Fruit fly (Drosophila melanogaster) whole organism, embryonic: Measurements from ENCODE around the gene ninaB.

Experiments
- Blimp-1 ChIP-seq: fragments of 200-800 bp; sonication (Bioruptor generic); optimal IDR thresholded peaks from 3 replicates; lab custom pipeline; 2018; ENCODE audit warnings: missing biosample characterization, missing genetic modification characterization, mild to moderate bottlenecking, moderate library complexity, missing genetic modification reagents
- CG1024 ChIP-seq: fragments of 200-800 bp; sonication (Bioruptor generic); IDR thresholded peaks from 2 replicates; pipeline ENCODE4 v1.3.6; 2022; ENCODE audit warnings: missing biosample characterization, missing genetic modification characterization
- CG10565 ChIP-seq: fragments of 200-800 bp; sonication (Bioruptor generic); optimal IDR thresholded peaks from 3 replicates; lab custom pipeline; 2016; ENCODE audit warnings: missing biosample characterization, mild to moderate bottlenecking, missing genetic modification characterization
- CG10959 ChIP-seq: fragments of 200-800 bp; sonication (Bioruptor generic); IDR thresholded peaks from 2 replicates; pipeline ENCODE4 v1.3.6; 2022; ENCODE audit warnings: missing biosample characterization, missing genetic modification characterization
- CG11247 ChIP-seq: fragments of 200-800 bp; sonication (Bioruptor generic); IDR thresholded peaks from 2 replicates; pipeline ENCODE4 v1.3.6; 2022; ENCODE audit warnings: missing biosample characterization, missing genetic modification characterization
- CG12104 ChIP-seq: fragments of 200-800 bp; sonication (Bioruptor generic); optimal IDR thresholded peaks from 3 replicates; lab custom pipeline; 2016; ENCODE audit warnings: missing biosample characterization, missing genetic modification characterization
- CG12299 ChIP-seq: fragments of 200-800 bp; sonication (Bioruptor generic); optimal IDR thresholded peaks from 2 replicates; lab custom pipeline; 2018; ENCODE audit warnings: missing biosample characterization, mild to moderate bottlenecking, missing genetic modification characterization
- CG12769 ChIP-seq: fragments of 200-800 bp; sonication (Bioruptor generic); optimal IDR thresholded peaks from 2 replicates; lab custom pipeline; 2019; ENCODE audit warnings: missing biosample characterization, mild to moderate bottlenecking, missing genetic modification characterization, moderate library complexity
- CG17359 ChIP-seq: fragments of 200-800 bp; sonication (Bioruptor generic); optimal IDR thresholded peaks from 3 replicates; lab custom pipeline; 2018; ENCODE audit warnings: missing biosample characterization, mild to moderate bottlenecking, missing genetic modification characterization, moderate library complexity
- CG17802 ChIP-seq: fragments of 200-800 bp; sonication (Bioruptor generic); optimal IDR thresholded peaks from 2 replicates; lab custom pipeline; 2018; ENCODE audit warnings: missing biosample characterization, mild to moderate bottlenecking, missing genetic modification characterization, moderate library complexity
- CG18262 ChIP-seq: fragments of 200-800 bp; optimal IDR thresholded peaks from 3 replicates; lab custom pipeline; 2019; ENCODE audit warnings: missing biosample characterization, mild to moderate bottlenecking, missing genetic modification characterization, moderate library complexity
- CG2199 ChIP-seq: fragments of 200-800 bp; sonication (Bioruptor generic); IDR thresholded peaks from 3 replicates; pipeline ENCODE4 v1.3.6; 2022; ENCODE audit warnings: missing biosample characterization, missing genetic modification characterization
- CG2678 ChIP-seq: fragments of 200-800 bp; sonication (Bioruptor generic); optimal IDR thresholded peaks from 3 replicates; lab custom pipeline; 2019; ENCODE audit warnings: missing biosample characterization, mild to moderate bottlenecking, missing genetic modification characterization, moderate library complexity
- CG3407 ChIP-seq: fragments of 200-800 bp; sonication (Bioruptor generic); optimal IDR thresholded peaks from 2 replicates; lab custom pipeline; 2018; ENCODE audit warnings: missing biosample characterization, mild to moderate bottlenecking, missing genetic modification characterization
- CG5180 ChIP-seq: fragments of 200-800 bp; sonication (Bioruptor generic); optimal IDR thresholded peaks from 3 replicates; lab custom pipeline; 2017; ENCODE audit warnings: missing biosample characterization, missing genetic modification characterization, mild to moderate bottlenecking, moderate library complexity, missing genetic modification reagents
- CG7372 ChIP-seq: fragments of 200-800 bp; sonication (Bioruptor generic); IDR thresholded peaks from 2 replicates; pipeline ENCODE4 v1.3.6; 2022; ENCODE audit warnings: missing biosample characterization, missing genetic modification characterization
- CG7928 ChIP-seq: fragments of 200-800 bp; sonication (Bioruptor generic); optimal IDR thresholded peaks from 2 replicates; lab custom pipeline; 2017; ENCODE audit warnings: missing biosample characterization, mild to moderate bottlenecking, missing genetic modification characterization
- CG9437 ChIP-seq: fragments of 200-800 bp; sonication (Bioruptor generic); optimal IDR thresholded peaks from 2 replicates; lab custom pipeline; 2018; ENCODE audit warnings: missing biosample characterization, mild to moderate bottlenecking, missing genetic modification characterization
- Chrac-16 ChIP-seq: fragments of 200-800 bp; sonication (Bioruptor generic); optimal IDR thresholded peaks from 3 replicates; lab custom pipeline; 2016; ENCODE audit warnings: missing biosample characterization, missing genetic modification characterization
- CkIIα-i1 ChIP-seq: fragments of 200-800 bp; sonication (Bioruptor generic); IDR thresholded peaks from 2 replicates; pipeline ENCODE4 v1.3.6; 2022; ENCODE audit warnings: missing biosample characterization, missing genetic modification characterization
- CrebB ChIP-seq: fragments of 200-800 bp; sonication (Bioruptor generic); optimal IDR thresholded peaks from 3 replicates; lab custom pipeline; 2018; ENCODE audit warnings: missing biosample characterization, mild to moderate bottlenecking, missing genetic modification characterization
- Fer2 ChIP-seq: fragments of 200-800 bp; sonication (Bioruptor generic); optimal IDR thresholded peaks from 2 replicates; lab custom pipeline; 2018; ENCODE audit warnings: missing biosample characterization, mild to moderate bottlenecking, missing genetic modification characterization, moderate library complexity
- HLHmδ ChIP-seq: fragments of 200-800 bp; sonication (Bioruptor generic); optimal IDR thresholded peaks from 2 replicates; lab custom pipeline; 2018; ENCODE audit warnings: missing biosample characterization, mild to moderate bottlenecking, missing genetic modification characterization, moderate library complexity
- Hey ChIP-seq: fragments of 200-800 bp; sonication (Bioruptor generic); optimal IDR thresholded peaks from 3 replicates; lab custom pipeline; 2018; ENCODE audit warnings: missing biosample characterization, mild to moderate bottlenecking, missing genetic modification characterization
- Hr39 ChIP-seq: fragments of >200 bp; optimal IDR thresholded peaks from 2 replicates; lab custom pipeline; 2017
- Lhr ChIP-seq: fragments of 200-800 bp; sonication (Bioruptor generic); optimal IDR thresholded peaks from 3 replicates; lab custom pipeline; 2017; ENCODE audit warnings: mild to moderate bottlenecking, missing biosample characterization, missing genetic modification reagents, missing genetic modification characterization
- Lpt ChIP-seq: fragments of >200 bp; optimal IDR thresholded peaks from 2 replicates; lab custom pipeline; 2018; ENCODE audit warnings: missing biosample characterization, missing genetic modification characterization
- NFAT ChIP-seq: fragments of 200-800 bp; sonication (Bioruptor generic); IDR thresholded peaks from 2 replicates; pipeline ENCODE4 v1.3.6; 2022; ENCODE audit warnings: missing biosample characterization, missing genetic modification characterization
- Nf-YA ChIP-seq: fragments of 200-800 bp; sonication (Bioruptor generic); IDR thresholded peaks from 2 replicates; pipeline ENCODE4 v1.3.6; 2022; ENCODE audit warnings: missing biosample characterization, missing genetic modification characterization
- Scr ChIP-seq: fragments of 200-800 bp; sonication (Bioruptor generic); IDR thresholded peaks from 2 replicates; pipeline ENCODE4 v1.3.6; 2022; ENCODE audit warnings: missing biosample characterization, missing genetic modification characterization; ENCODE audit not compliant: partially characterized antibody
- TFAM ChIP-seq: fragments of 200-800 bp; sonication (Bioruptor generic); optimal IDR thresholded peaks from 2 replicates; lab custom pipeline; 2017; ENCODE audit warnings: missing biosample characterization, missing genetic modification characterization, inconsistent platforms
- Xrp1 ChIP-seq: fragments of 200-800 bp; sonication (Bioruptor generic); IDR thresholded peaks from 2 replicates; pipeline ENCODE4 v1.3.6; 2022; ENCODE audit warnings: missing biosample characterization, missing genetic modification characterization
- al ChIP-seq: fragments of 200-800 bp; sonication (Bioruptor generic); IDR thresholded peaks from 2 replicates; pipeline ENCODE4 v1.3.6; 2022; ENCODE audit warnings: missing biosample characterization, missing genetic modification characterization
- bigmax ChIP-seq: fragments of 200-800 bp; sonication (Bioruptor generic); optimal IDR thresholded peaks from 2 replicates; lab custom pipeline; 2018; ENCODE audit warnings: missing biosample characterization, mild to moderate bottlenecking, missing genetic modification characterization
- btn ChIP-seq: fragments of 200-800 bp; sonication (Bioruptor generic); optimal IDR thresholded peaks from 2 replicates; lab custom pipeline; 2016; ENCODE audit warnings: missing biosample characterization, missing genetic modification characterization
- cg ChIP-seq: fragments of 200-800 bp; sonication (Bioruptor generic); optimal IDR thresholded peaks from 3 replicates; lab custom pipeline; 2019; ENCODE audit warnings: missing biosample characterization, mild to moderate bottlenecking, missing genetic modification characterization, moderate library complexity
- da ChIP-seq: fragments of 200-800 bp; sonication (Bioruptor generic); optimal IDR thresholded peaks from 2 replicates; lab custom pipeline; 2016; ENCODE audit warnings: missing biosample characterization, missing genetic modification characterization
- dpn ChIP-seq, 2 experiments: fragments of 200-800 bp; sonication (Bioruptor generic); optimal IDR thresholded peaks; 3 replicates each; lab custom pipeline; 2016; ENCODE audit warnings: missing biosample characterization in 2 of 2, missing genetic modification characterization in 2 of 2
- esg ChIP-seq: fragments of 200-800 bp; sonication (Bioruptor generic); conservative IDR thresholded peaks from 2 replicates; pipeline ENCODE4 v1.3.6; 2022; ENCODE audit warnings: missing biosample characterization, missing genetic modification characterization
- gcm2 ChIP-seq: fragments of 200-800 bp; sonication (Bioruptor generic); optimal IDR thresholded peaks from 2 replicates; lab custom pipeline; 2016; ENCODE audit warnings: missing biosample characterization, missing genetic modification characterization
- ham ChIP-seq: fragments of 200-800 bp; sonication (Bioruptor generic); IDR thresholded peaks from 2 replicates; pipeline ENCODE4 v1.3.6; 2022; ENCODE audit warnings: missing biosample characterization, missing genetic modification characterization
- ind ChIP-seq: fragments of 200-800 bp; sonication (Bioruptor generic); optimal IDR thresholded peaks from 3 replicates; lab custom pipeline; 2016; ENCODE audit warnings: missing biosample characterization, missing genetic modification characterization
- mld ChIP-seq: fragments of 200-800 bp; sonication (Bioruptor generic); IDR thresholded peaks from 3 replicates; pipeline ENCODE4 v1.3.6; 2022; ENCODE audit warnings: missing biosample characterization, missing genetic modification characterization; ENCODE audit not compliant: partially characterized antibody
- onecut ChIP-seq: fragments of 200-800 bp; sonication (Bioruptor generic); IDR thresholded peaks from 2 replicates; pipeline ENCODE4 v1.3.6; 2022; ENCODE audit warnings: missing biosample characterization, missing genetic modification characterization
- pfk ChIP-seq: fragments of 200-800 bp; sonication (Bioruptor generic); optimal IDR thresholded peaks from 2 replicates; lab custom pipeline; 2018; ENCODE audit warnings: missing biosample characterization, mild to moderate bottlenecking, missing genetic modification characterization, moderate library complexity
- pho ChIP-seq: fragments of 200-800 bp; sonication (Bioruptor generic); optimal IDR thresholded peaks from 2 replicates; lab custom pipeline; 2016; ENCODE audit warnings: missing biosample characterization, missing genetic modification characterization
- slou ChIP-seq: fragments of 200-800 bp; sonication (Bioruptor generic); optimal IDR thresholded peaks from 3 replicates; lab custom pipeline; 2016; ENCODE audit warnings: missing biosample characterization, missing genetic modification characterization
- stwl ChIP-seq: fragments of 200-800 bp; sonication (Bioruptor generic); optimal IDR thresholded peaks from 3 replicates; lab custom pipeline; 2018; ENCODE audit warnings: missing biosample characterization, mild to moderate bottlenecking, missing genetic modification characterization, moderate library complexity
- tio ChIP-seq: fragments of 200-800 bp; sonication (Bioruptor generic); optimal IDR thresholded peaks from 2 replicates; lab custom pipeline; 2017; ENCODE audit warnings: missing biosample characterization, missing genetic modification characterization, inconsistent platforms

Gene ninaB

dm6 chr3R:13676137-13677086 lies 24.0 kb upstream of the ninaB start, which contains the start of the genes Lkb1 and CG9588:
TSS of gene Lkb1 (plus strand) at chr3R:13676549.
TSS of gene CG9588 (minus strand) at chr3R:13676681.
- TF ChIP-seq ind (GFP tag; lab: Kevin White, UChicago) (peak; percentile 70), Scr (GFP tag; lab: Robert Waterston, UW) (peak; percentile 19; the same call in 1 of the 2 replicates), gcm2 (GFP tag; lab: Kevin White, UChicago) (no peak), CG12104 (GFP tag; lab: Kevin White, UChicago) (no peak), mld (no peak), NFAT (GFP tag; lab: Robert Waterston, UW) (peak; percentile 43), Lhr (GFP tag; lab: Kevin White, UChicago) (peak; percentile 11), CG10959 (GFP tag; lab: Robert Waterston, UW) (peak; percentile 70), al (peak; percentile 48; the same call in 1 of the 2 replicates), dpn (GFP tag; optimal IDR thresholded peaks at IDR 0.05; lab: Kevin White, UChicago) (peak; percentile 41 to 60), esg (peak; percentile 82), slou (GFP tag; lab: Kevin White, UChicago) (no peak), CrebB (tag; lab: Kevin White, UChicago) (no peak), CG7928 (peak; percentile 93), CG18262 (tag; lab: Kevin White, UChicago) (peak; percentile 20), CG1024 (GFP tag; lab: Robert Waterston, UW) (peak; percentile 78), Nf-YA (GFP tag; lab: Robert Waterston, UW) (peak; percentile 69; the same call in 1 of the 2 replicates), tio (no peak), CG5180 (GFP tag; lab: Kevin White, UChicago) (no peak), CG7372 (GFP tag; lab: Robert Waterston, UW) (peak; percentile 66), stwl (peak; percentile 39), CG9437 (GFP tag; lab: Kevin White, UChicago) (peak; percentile 17), CkIIα-i1 (peak; percentile 48; the same call in 1 of the 2 replicates), Lpt (GFP tag; lab: Kevin White, UChicago) (no peak), bigmax (GFP tag; lab: Kevin White, UChicago) (no peak), CG3407 (GFP tag; lab: Kevin White, UChicago) (no peak), CG2678 (tag; lab: Kevin White, UChicago) (no peak), Chrac-16 (peak; percentile 51), Xrp1 (GFP tag; lab: Robert Waterston, UW) (peak; percentile 84), btn (GFP tag; lab: Kevin White, UChicago) (no peak), CG11247 (peak; percentile 64; the same call in 1 of the 2 replicates), pfk (GFP tag; lab: Kevin White, UChicago) (no peak), CG12769 (no peak), onecut (GFP tag; lab: Robert Waterston, UW) (no peak), Hey (tag; lab: Kevin White, UChicago) (no peak), CG12299 (tag; lab: Kevin White, UChicago) (peak; percentile 9), CG10565 (GFP tag; lab: Kevin White, UChicago) (no peak), CG2199 (GFP tag; lab: Robert Waterston, UW) (no peak), TFAM (GFP tag; lab: Kevin White, UChicago) (no peak), ham (GFP tag; lab: Robert Waterston, UW) (0 out of 2 replicates have a peak, but pooled peaks have one; percentile 56), HLHmδ (GFP tag; lab: Kevin White, UChicago) (no peak), cg (no peak), pho (GFP tag; lab: Kevin White, UChicago) (peak; percentile 53), CG17359 (tag; lab: Kevin White, UChicago) (peak; percentile 59), Blimp-1 (GFP tag; lab: Kevin White, UChicago) (no peak), Hr39 (lab: Kevin White, UChicago) (no peak), Fer2 (tag; lab: Kevin White, UChicago) (no peak), da (GFP tag; lab: Kevin White, UChicago) (no peak), CG17802 (tag; lab: Kevin White, UChicago) (no peak)
